Worm (Caenorhabditis elegans): ENCODE data around the gene T10H10.2.

Gene T10H10.2

ce11 chrX:2344666-2345065 is 50.1 kb downstream of the T10H10.2 start, which contains the start of gene nlp-2:
TSS of gene nlp-2 (minus strand) at chrX:2344766.
- no peak for TF ChIP-seq tbx-2 (tag; optimal IDR thresholded peaks at IDR 0.05)
- TF ChIP-seq nhr-25 (tag; optimal IDR thresholded peaks at IDR 0.05) = no peak
- TF ChIP-seq R02D3.7 (tag; optimal IDR thresholded peaks at IDR 0.05) = no peak
- no peak for TF ChIP-seq nhr-76 (tag; optimal IDR thresholded peaks at IDR 0.05)
- no peak for TF ChIP-seq ztf-4 (tag; optimal IDR thresholded peaks at IDR 0.05)
- no peak for TF ChIP-seq ceh-28 (tag; optimal IDR thresholded peaks at IDR 0.05)
- no peak for TF ChIP-seq skn-1 (tag; optimal IDR thresholded peaks at IDR 0.05)
- TF ChIP-seq elt-1 (tag; optimal IDR thresholded peaks at IDR 0.05) = no peak
- no peak for TF ChIP-seq ceh-82 (tag; optimal IDR thresholded peaks at IDR 0.05)
- no peak for TF ChIP-seq fos-1 (tag; optimal IDR thresholded peaks at IDR 0.05)
- TF ChIP-seq nhr-237 (tag; optimal IDR thresholded peaks at IDR 0.05) = no peak
- no peak for TF ChIP-seq hmg-11 (tag; optimal IDR thresholded peaks at IDR 0.05)
- TF ChIP-seq pha-4 (tag; optimal IDR thresholded peaks at IDR 0.05) = no peak
- TF ChIP-seq ama-1 (optimal IDR thresholded peaks at IDR 0.05) = no peak
- TF ChIP-seq mml-1 (tag; optimal IDR thresholded peaks at IDR 0.05) = no peak
- no peak for TF ChIP-seq elt-3 (tag; optimal IDR thresholded peaks at IDR 0.05)
- TF ChIP-seq aly-2 (tag; optimal IDR thresholded peaks at IDR 0.05) = no peak
- TF ChIP-seq daf-12 (tag; optimal IDR thresholded peaks at IDR 0.05) = no peak
